Worm (Caenorhabditis elegans) whole organism, L4 larva: ENCODE results near the gene srx-19.

Source experiments
- F26F4.8 ChIP-seq: fragments of 200-800 bp; sonication (Bioruptor generic); conservative IDR thresholded peaks from 2 replicates; pipeline ENCODE4 v1.3.6; 2022; ENCODE audit warnings: missing genetic modification characterization, missing compliant biosample characterization
- T20F7.1 ChIP-seq: fragments of 200-800 bp; sonication (Bioruptor generic); optimal IDR thresholded peaks from 2 replicates; lab custom pipeline; 2018; ENCODE audit warnings: mild to moderate bottlenecking, missing genetic modification characterization, missing compliant biosample characterization
- Y105C5A.15 ChIP-seq: fragments of 200-800 bp; sonication (Bioruptor generic); IDR thresholded peaks from 2 replicates; pipeline ENCODE4 v1.3.6; 2022; ENCODE audit warnings: missing genetic modification characterization, missing compliant biosample characterization
- Y5F2A.4 ChIP-seq: fragments of 200-800 bp; sonication (Bioruptor generic); optimal IDR thresholded peaks from 2 replicates; lab custom pipeline; 2018; ENCODE audit warnings: mild to moderate bottlenecking, missing genetic modification characterization, missing compliant biosample characterization
- ZK546.5 ChIP-seq, 2 experiments: sonication (generic microtip); optimal IDR thresholded peaks; 2 replicates each; lab custom pipeline; 2017; ENCODE audit warnings: missing biosample characterization in 2 of 2, missing genetic modification characterization in 2 of 2
- ama-1 ChIP-seq: fragments of 150-350 bp; optimal IDR thresholded peaks from 2 replicates; lab custom pipeline; 2014; ENCODE audit warnings: inconsistent platforms, mixed read lengths
- arid-1 ChIP-seq: fragments of 200-800 bp; sonication (Bioruptor generic); conservative IDR thresholded peaks from 2 replicates; pipeline ENCODE4 v1.3.6; 2022; ENCODE audit warnings: missing genetic modification reagents, missing genetic modification characterization, missing compliant biosample characterization
- ceh-32 ChIP-seq: sonication (generic microtip); optimal IDR thresholded peaks from 2 replicates; lab custom pipeline; 2016; ENCODE audit warnings: mild to moderate bottlenecking, missing genetic modification characterization, missing compliant biosample characterization; ENCODE audit not compliant: poor library complexity
- ceh-44 ChIP-seq: fragments of 200-800 bp; sonication (Bioruptor generic); IDR thresholded peaks from 2 replicates; pipeline ENCODE4 v1.3.6; 2022; ENCODE audit warnings: missing genetic modification reagents, missing genetic modification characterization, missing compliant biosample characterization
- ceh-82 ChIP-seq: sonication (generic microtip); optimal IDR thresholded peaks from 2 replicates; lab custom pipeline; 2017; ENCODE audit warnings: missing biosample characterization, missing genetic modification characterization
- ctbp-1 ChIP-seq: fragments of 200-800 bp; sonication (Bioruptor generic); IDR thresholded peaks from 2 replicates; pipeline ENCODE4 v1.3.6; 2022; ENCODE audit warnings: missing genetic modification reagents, missing genetic modification characterization, missing compliant biosample characterization
- daf-19 ChIP-seq: fragments of 200-800 bp; sonication (Bioruptor generic); conservative IDR thresholded peaks from 2 replicates; pipeline ENCODE4 v1.3.6; 2022; ENCODE audit warnings: missing genetic modification characterization, missing compliant biosample characterization
- dmd-8 ChIP-seq: fragments of 200-800 bp; sonication (Bioruptor generic); IDR thresholded peaks from 2 replicates; pipeline ENCODE4 v1.3.6; 2022; ENCODE audit warnings: missing genetic modification characterization, missing compliant biosample characterization
- dmd-9 ChIP-seq: fragments of 200-800 bp; sonication (Bioruptor generic); IDR thresholded peaks from 2 replicates; pipeline ENCODE4 v1.3.6; 2022; ENCODE audit warnings: missing genetic modification reagents, missing genetic modification characterization, missing compliant biosample characterization
- dpl-1 ChIP-seq: fragments of 150-350 bp; optimal IDR thresholded peaks from 2 replicates; lab custom pipeline; 2014; ENCODE audit warnings: missing biosample characterization, missing genetic modification reagents, missing genetic modification characterization
- duxl-1 ChIP-seq: sonication (generic microtip); optimal IDR thresholded peaks from 2 replicates; lab custom pipeline; 2016; ENCODE audit warnings: mild to moderate bottlenecking, missing genetic modification characterization, moderate library complexity, missing compliant biosample characterization; ENCODE audit not compliant: poor library complexity
- dve-1 ChIP-seq: sonication (generic microtip); optimal IDR thresholded peaks from 2 replicates; lab custom pipeline; 2017; ENCODE audit warnings: antibody characterized with exemption, mild to moderate bottlenecking, missing genetic modification characterization, missing compliant biosample characterization; ENCODE audit not compliant: insufficient read depth
- fos-1 ChIP-seq: fragments of 150-350 bp; optimal IDR thresholded peaks from 2 replicates; lab custom pipeline; 2014; ENCODE audit warnings: missing biosample characterization, missing genetic modification characterization
- hif-1 ChIP-seq, 2 experiments: sonication (generic microtip); optimal IDR thresholded peaks; 2 replicates each; lab custom pipeline; 2016 to 2017; ENCODE audit warnings: missing compliant biosample characterization in 2 of 2, missing genetic modification characterization in 2 of 2, missing genetic modification reagents in 2 of 2, missing genotype in 2 of 2, mild to moderate bottlenecking in 1 of 2
- hlh-11 ChIP-seq: fragments of 200-800 bp; sonication (Bioruptor generic); optimal IDR thresholded peaks from 2 replicates; lab custom pipeline; 2018; ENCODE audit warnings: mild to moderate bottlenecking, missing genetic modification characterization, missing compliant biosample characterization
- jun-1 ChIP-seq: fragments of 150-350 bp; optimal IDR thresholded peaks from 2 replicates; lab custom pipeline; 2014; ENCODE audit warnings: missing biosample characterization, missing genetic modification reagents, missing genetic modification characterization
- lim-7 ChIP-seq: fragments of 200-800 bp; sonication (Bioruptor generic); IDR thresholded peaks from 2 replicates; pipeline ENCODE4 v1.3.6; 2022; ENCODE audit warnings: missing genetic modification characterization, missing compliant biosample characterization
- lin-15B ChIP-seq: fragments of 150-350 bp; sonication (generic microtip); optimal IDR thresholded peaks from 3 replicates; lab custom pipeline; 2014; ENCODE audit warnings: missing biosample characterization, missing genetic modification characterization
- lin-38 ChIP-seq: fragments of 200-800 bp; sonication (Bioruptor generic); IDR thresholded peaks from 2 replicates; pipeline ENCODE4 v1.3.6; 2022; ENCODE audit warnings: missing genetic modification reagents, missing genetic modification characterization, missing compliant biosample characterization
- madf-5 ChIP-seq, 2 experiments: fragments of 200-800 bp; sonication (Bioruptor generic); IDR thresholded peaks; 2 replicates each; pipeline ENCODE4 v1.3.6; 2022; ENCODE audit warnings: missing compliant biosample characterization in 2 of 2, missing genetic modification characterization in 2 of 2
- madf-9 ChIP-seq: fragments of 200-800 bp; sonication (Bioruptor generic); conservative IDR thresholded peaks from 2 replicates; pipeline ENCODE4 v1.3.6; 2022; ENCODE audit warnings: missing genetic modification reagents, missing genetic modification characterization, missing compliant biosample characterization
- mdl-1 ChIP-seq, 2 experiments: fragments of 150-350 bp in 1 of 2; sonication (generic microtip) in 1 of 2; optimal IDR thresholded peaks; 2 replicates each; lab custom pipeline; 2014 to 2017; ENCODE audit warnings: missing biosample characterization in 2 of 2, missing genetic modification characterization in 2 of 2
- mdt-29 ChIP-seq: fragments of 200-800 bp; sonication (Bioruptor generic); IDR thresholded peaks from 2 replicates; pipeline ENCODE4 v1.3.6; 2022; ENCODE audit warnings: missing genetic modification reagents, missing genetic modification characterization, missing compliant biosample characterization
- mep-1 ChIP-seq: fragments of 150-350 bp; sonication (generic microtip); optimal IDR thresholded peaks from 3 replicates; lab custom pipeline; 2014; ENCODE audit warnings: missing biosample characterization, missing genetic modification characterization
- nhr-10 ChIP-seq: fragments of 150-350 bp; optimal IDR thresholded peaks from 2 replicates; lab custom pipeline; 2014; ENCODE audit warnings: missing biosample characterization, missing genetic modification characterization
- nhr-102 ChIP-seq: sonication (generic microtip); optimal IDR thresholded peaks from 2 replicates; lab custom pipeline; 2016; ENCODE audit warnings: mild to moderate bottlenecking, missing genetic modification characterization, moderate library complexity, missing compliant biosample characterization
- nhr-111 ChIP-seq: fragments of 200-800 bp; sonication (Bioruptor generic); optimal IDR thresholded peaks from 2 replicates; lab custom pipeline; 2018; ENCODE audit warnings: mild to moderate bottlenecking, missing genetic modification characterization, missing compliant biosample characterization
- nhr-237 ChIP-seq: sonication (generic microtip); optimal IDR thresholded peaks from 2 replicates; lab custom pipeline; 2017; ENCODE audit warnings: missing biosample characterization, missing genetic modification characterization
- nhr-42 ChIP-seq: fragments of 200-800 bp; sonication (Bioruptor generic); IDR thresholded peaks from 2 replicates; pipeline ENCODE4 v1.3.6; 2022; ENCODE audit warnings: missing genetic modification characterization, missing compliant biosample characterization
- nhr-48 ChIP-seq: sonication (generic microtip); optimal IDR thresholded peaks from 2 replicates; lab custom pipeline; 2016; ENCODE audit warnings: mild to moderate bottlenecking, missing genetic modification characterization, missing compliant biosample characterization
- pha-4 ChIP-seq, 2 experiments: fragments of 150-350 bp in 1 of 2; fragments of 200-800 bp in 1 of 2; sonication (Bioruptor generic) in 1 of 2; IDR thresholded peaks in 1 of 2; optimal IDR thresholded peaks in 1 of 2; 2 replicates each; pipeline versions ENCODE4 v1.3.6 to Lab custom; 2014 to 2022; ENCODE audit warnings: missing genetic modification characterization in 2 of 2, missing genetic modification reagents in 2 of 2, missing biosample characterization in 1 of 2, missing compliant biosample characterization in 1 of 2
- set-16 ChIP-seq: fragments of 200-800 bp; sonication (Bioruptor generic); IDR thresholded peaks from 2 replicates; pipeline ENCODE4 v1.3.6; 2022; ENCODE audit warnings: missing genetic modification reagents, missing genetic modification characterization, missing compliant biosample characterization
- skn-1 ChIP-seq: fragments of 150-350 bp; optimal IDR thresholded peaks from 2 replicates; lab custom pipeline; 2014; ENCODE audit warnings: missing biosample characterization, missing genetic modification characterization
- snpc-1.2 ChIP-seq: fragments of 200-800 bp; sonication (Bioruptor generic); IDR thresholded peaks from 2 replicates; pipeline ENCODE4 v1.3.6; 2022; ENCODE audit warnings: missing genetic modification reagents, missing genetic modification characterization, missing compliant biosample characterization
- snpc-4 ChIP-seq: fragments of 150-350 bp; optimal IDR thresholded peaks from 2 replicates; lab custom pipeline; 2014; ENCODE audit warnings: missing biosample characterization, missing genetic modification characterization
- spr-1 ChIP-seq: sonication (generic microtip); optimal IDR thresholded peaks from 2 replicates; lab custom pipeline; 2016; ENCODE audit warnings: mild to moderate bottlenecking, missing genetic modification characterization, missing compliant biosample characterization
- spr-3 ChIP-seq: fragments of 200-800 bp; sonication (Bioruptor generic); optimal IDR thresholded peaks from 2 replicates; lab custom pipeline; 2018; ENCODE audit warnings: mild to moderate bottlenecking, missing genetic modification characterization, missing compliant biosample characterization
- vab-7 ChIP-seq: fragments of 200-800 bp; sonication (Bioruptor generic); IDR thresholded peaks from 2 replicates; pipeline ENCODE4 v1.3.6; 2022; ENCODE audit warnings: missing genetic modification reagents, missing genetic modification characterization, missing compliant biosample characterization
- zfp-3 ChIP-seq: fragments of 200-800 bp; sonication (Bioruptor generic); conservative IDR thresholded peaks from 2 replicates; pipeline ENCODE4 v1.3.6; 2022; ENCODE audit warnings: missing genetic modification reagents, missing genetic modification characterization, missing compliant biosample characterization

The srx-19 gene

ce11 chrIV:6905947-6906489 lies 33.0 kb downstream of the srx-19 start, which contains the start of the genes T22D1.17 and T22D1.8 (continued):
- peak; percentile 8 for TF ChIP-seq nhr-102
- TF ChIP-seq snpc-4 (tag; lab: Kevin White, UChicago): no peak
- no peak for TF ChIP-seq mep-1 (tag; lab: Kevin White, UChicago)
- TF ChIP-seq lin-15B (tag; lab: Kevin White, UChicago): no peak
- peak; percentile 55 for TF ChIP-seq lin-38
- TF ChIP-seq duxl-1: no peak
- TF ChIP-seq mdt-29 (GFP tag; lab: Robert Waterston, UW): no peak
- peak; percentile 10 for TF ChIP-seq ama-1
- TF ChIP-seq nhr-111 (GFP tag; lab: Kevin White, UChicago): peak; percentile 10
- no peak for TF ChIP-seq spr-3 (GFP tag; lab: Kevin White, UChicago)

ce11 chrIV:6907487-6907886 lies 34.4 kb downstream of the srx-19 start:
- TF ChIP-seq hif-1 (tag; optimal IDR thresholded peaks at IDR 0.05; lab: Kevin White, UChicago) (no peak), ctbp-1 (GFP tag; lab: Robert Waterston, UW) (0 out of 2 replicates have a peak, but pooled peaks have one; percentile 11), pha-4 (GFP tag; IDR thresholded peaks at IDR 0.05; lab: Robert Waterston, UW) (peak; percentile 17; the same call in 1 of the 2 replicates), pha-4 (tag; optimal IDR thresholded peaks at IDR 0.05; lab: Kevin White, UChicago) (no peak), set-16 (peak; percentile 97)

- TF ChIP-seq spr-3 (GFP tag; lab: Kevin White, UChicago) (no peak), spr-1 (tag; lab: Kevin White, UChicago) (no peak), dve-1 (tag; lab: Kevin White, UChicago) (peak; percentile 9), snpc-4 (tag; lab: Kevin White, UChicago) (no peak), dmd-8 (GFP tag; lab: Robert Waterston, UW) (no peak), F26F4.8 (GFP tag; lab: Robert Waterston, UW) (no peak), set-16 (no peak), mep-1 (tag; lab: Kevin White, UChicago) (no peak), ceh-44 (no peak), hlh-11 (no peak), nhr-10 (tag; lab: Kevin White, UChicago) (no peak), lim-7 (no peak), Y5F2A.4 (GFP tag; lab: Kevin White, UChicago) (no peak), madf-9 (GFP tag; lab: Robert Waterston, UW) (no peak), T20F7.1 (GFP tag; lab: Kevin White, UChicago) (no peak), vab-7 (GFP tag; lab: Robert Waterston, UW) (no peak), mdl-1 (tag; optimal IDR thresholded peaks at IDR 0.05; lab: Kevin White, UChicago) (no peak), madf-5 (GFP tag; IDR thresholded peaks at IDR 0.05; lab: Robert Waterston, UW) (no peak), skn-1 (no peak), zfp-3 (GFP tag; lab: Robert Waterston, UW) (no peak), ctbp-1 (GFP tag; lab: Robert Waterston, UW) (no peak), nhr-237 (tag; lab: Kevin White, UChicago) (no peak), ZK546.5 (tag; optimal IDR thresholded peaks at IDR 0.05; lab: Kevin White, UChicago) (no peak), snpc-1.2 (GFP tag; lab: Robert Waterston, UW) (no peak), Y105C5A.15 (GFP tag; lab: Robert Waterston, UW) (no peak), dmd-9 (GFP tag; lab: Robert Waterston, UW) (no peak), ceh-32 (tag; lab: Kevin White, UChicago) (no peak), daf-19 (GFP tag; lab: Robert Waterston, UW) (no peak), jun-1 (tag; lab: Kevin White, UChicago) (no peak), fos-1 (no peak), nhr-42 (no peak), arid-1 (GFP tag; lab: Robert Waterston, UW) (no peak), dpl-1 (GFP tag; lab: Kevin White, UChicago) (peak; percentile 57), ceh-82 (tag; lab: Kevin White, UChicago) (no peak), nhr-48 (tag; lab: Kevin White, UChicago) (no peak)
Measured at ce11 chrIV:6909863-6910733, 37.0 kb downstream of the srx-19 start, which contains the start of the genes rpn-1 and ribo-1. Gene rpn-1 (minus strand): TSS chrIV:6909913. Gene ribo-1 (plus strand): TSS chrIV:6910683.
